Fruit fly (Drosophila melanogaster): Measurements from ENCODE around the gene Daxx.
A peak's percentile ranks its signal among the peaks of the same experiment; 100 is the strongest.

Gene Daxx

dm6 chr2L:6471978-6472776 lies 8.6 kb upstream of the Daxx start (continued):
- peak in 1 of 2 experiments; percentile 39 for TF ChIP-seq Hr51 (GFP tag; optimal IDR thresholded peaks at IDR 0.05)
- no peak for TF ChIP-seq CG6765 (GFP tag; optimal IDR thresholded peaks at IDR 0.05)
- no peak for TF ChIP-seq slou (GFP tag; optimal IDR thresholded peaks at IDR 0.05)
- no peak for TF ChIP-seq CG18764 (GFP tag; optimal IDR thresholded peaks at IDR 0.05)
- TF ChIP-seq abd-A (tag; optimal IDR thresholded peaks at IDR 0.05): peak; percentile 27
- no peak for TF ChIP-seq CG13123 (GFP tag; optimal IDR thresholded peaks at IDR 0.05)
- no peak for TF ChIP-seq CG1233 (GFP tag; optimal IDR thresholded peaks at IDR 0.05)
- TF ChIP-seq NFAT (GFP tag; IDR thresholded peaks at IDR 0.05): 0 out of 2 replicates have a peak, but pooled peaks have one; percentile 33
- peak; percentile 22; the same call in 1 of the 2 replicates for TF ChIP-seq CG14014 (GFP tag; IDR thresholded peaks at IDR 0.05)
- TF ChIP-seq Poxn (GFP tag; IDR thresholded peaks at IDR 0.05): no peak
- no peak for TF ChIP-seq en (GFP tag; optimal IDR thresholded peaks at IDR 0.05)
- no peak for TF ChIP-seq D (optimal IDR thresholded peaks at IDR 0.05)
- TF ChIP-seq D (GFP tag; optimal IDR thresholded peaks at IDR 0.05): no peak
- no peak for TF ChIP-seq Hey (tag; optimal IDR thresholded peaks at IDR 0.05)
- TF ChIP-seq chif (GFP tag; optimal IDR thresholded peaks at IDR 0.05): no peak
- TF ChIP-seq CG6791 (GFP tag; IDR thresholded peaks at IDR 0.05; ENCODE audit: partially characterized antibody): no peak
- 0 out of 2 replicates have a peak, but pooled peaks have one; percentile 8 for TF ChIP-seq slbo (GFP tag; IDR thresholded peaks at IDR 0.05)
- peak; percentile 75; the same call in 1 of the 3 replicates for TF ChIP-seq CG2199 (GFP tag; IDR thresholded peaks at IDR 0.05)
- peak; percentile 22; the same call in 1 of the 2 replicates for TF ChIP-seq vvl (GFP tag; IDR thresholded peaks at IDR 0.05)
- no peak for TF ChIP-seq ato (GFP tag; IDR thresholded peaks at IDR 0.05; ENCODE audit: partially characterized antibody)
- TF ChIP-seq tio (GFP tag; optimal IDR thresholded peaks at IDR 0.05): peak; percentile 18
- no peak for TF ChIP-seq CG2129 (GFP tag; IDR thresholded peaks at IDR 0.05; ENCODE audit: partially characterized antibody)
- TF ChIP-seq Oli (tag; optimal IDR thresholded peaks at IDR 0.05): peak; percentile 27
- TF ChIP-seq CG12769 (tag; optimal IDR thresholded peaks at IDR 0.05): peak; percentile 81
- TF ChIP-seq Chrac-16 (GFP tag; optimal IDR thresholded peaks at IDR 0.05): no peak
- no peak for TF ChIP-seq zen2 (GFP tag; IDR thresholded peaks at IDR 0.05; ENCODE audit: partially characterized antibody)
- TF ChIP-seq CkIIα-i1 (GFP tag; IDR thresholded peaks at IDR 0.05): no peak
- peak; percentile 49 for TF ChIP-seq row (GFP tag; IDR thresholded peaks at IDR 0.05)
- TF ChIP-seq CG5180 (GFP tag; optimal IDR thresholded peaks at IDR 0.05): peak; percentile 34
- no peak for TF ChIP-seq kah (GFP tag; optimal IDR thresholded peaks at IDR 0.05)
- TF ChIP-seq eve (GFP tag; optimal IDR thresholded peaks at IDR 0.05): no peak
- TF ChIP-seq Taf1 (GFP tag; IDR thresholded peaks at IDR 0.05): peak; percentile 32; the same call in 1 of the 2 replicates
- TF ChIP-seq Atf6 (GFP tag; IDR thresholded peaks at IDR 0.05): no peak
- TF ChIP-seq CG10543 (GFP tag; optimal IDR thresholded peaks at IDR 0.05): peak; percentile 43
- no peak for TF ChIP-seq btn (GFP tag; optimal IDR thresholded peaks at IDR 0.05)
- TF ChIP-seq sens-2 (GFP tag; IDR thresholded peaks at IDR 0.05): no peak
- TF ChIP-seq CG8290 (GFP tag; optimal IDR thresholded peaks at IDR 0.05): no peak
- no peak for TF ChIP-seq CG8290 (tag; optimal IDR thresholded peaks at IDR 0.05)
- peak; percentile 16; the same call in 1 of the 3 replicates for TF ChIP-seq so (GFP tag; IDR thresholded peaks at IDR 0.05)
- TF ChIP-seq CTCF (GFP tag; optimal IDR thresholded peaks at IDR 0.05): no peak
- TF ChIP-seq seq (GFP tag; IDR thresholded peaks at IDR 0.05): 0 out of 2 replicates have a peak, but pooled peaks have one; percentile 18
- no peak for TF ChIP-seq Dbx (GFP tag; IDR thresholded peaks at IDR 0.05)
- TF ChIP-seq yki (optimal IDR thresholded peaks at IDR 0.05): no peak
- TF ChIP-seq dysf (GFP tag; IDR thresholded peaks at IDR 0.05): peak; percentile 20; the same call in 1 of the 3 replicates
- no peak for TF ChIP-seq Vsx1 (GFP tag; optimal IDR thresholded peaks at IDR 0.05)
- TF ChIP-seq slp2 (GFP tag; optimal IDR thresholded peaks at IDR 0.05): no peak
- TF ChIP-seq PHDP (tag; optimal IDR thresholded peaks at IDR 0.05): peak; percentile 18
- peak; percentile 55 for TF ChIP-seq dmrt99B (tag; optimal IDR thresholded peaks at IDR 0.05)
- no peak for TF ChIP-seq cas (GFP tag; IDR thresholded peaks at IDR 0.05)
- TF ChIP-seq luna (GFP tag; optimal IDR thresholded peaks at IDR 0.05): no peak
- TF ChIP-seq CG12071 (GFP tag; optimal IDR thresholded peaks at IDR 0.05): no peak

All from whole organism, embryonic.